Worm (Caenorhabditis elegans) whole organism, young adult: Measurements from ENCODE around the gene F44E2.6.
A peak's percentile ranks its signal among the peaks of the same experiment; 100 is the strongest.

Experiments used
- B0019.2 ChIP-seq: fragments of 200-800 bp; sonication (Bioruptor generic); conservative IDR thresholded peaks from 2 replicates; pipeline ENCODE4 v1.3.6; 2022; ENCODE audit warnings: missing genetic modification reagents, missing genetic modification characterization, missing compliant biosample characterization
- B0261.1 ChIP-seq: sonication (generic microtip); optimal IDR thresholded peaks from 2 replicates; lab custom pipeline; 2016; ENCODE audit warnings: mild to moderate bottlenecking, missing genetic modification characterization, moderate library complexity, missing compliant biosample characterization
- B0336.3 ChIP-seq: fragments of 200-800 bp; sonication (Bioruptor generic); IDR thresholded peaks from 2 replicates; pipeline ENCODE4 v1.3.6; 2022; ENCODE audit warnings: missing genetic modification characterization, missing compliant biosample characterization
- C06A6.2 ChIP-seq: fragments of 200-800 bp; sonication (Bioruptor generic); conservative IDR thresholded peaks from 2 replicates; pipeline ENCODE4 v1.3.6; 2022; ENCODE audit warnings: missing genetic modification characterization, missing compliant biosample characterization
- D2030.7 ChIP-seq: fragments of 200-800 bp; sonication (Bioruptor generic); IDR thresholded peaks from 2 replicates; pipeline ENCODE4 v1.3.6; 2022; ENCODE audit warnings: missing genetic modification reagents, missing genetic modification characterization, missing compliant biosample characterization
- Y67H2A.10 ChIP-seq: fragments of 200-800 bp; sonication (Bioruptor generic); conservative IDR thresholded peaks from 2 replicates; pipeline ENCODE4 v1.3.6; 2022; ENCODE audit warnings: missing genetic modification reagents, missing genetic modification characterization, missing compliant biosample characterization
- ama-1 ChIP-seq, 3 experiments: fragments of 150-350 bp in 1 of 3; sonication (generic microtip) in 2 of 3; optimal IDR thresholded peaks; 2 replicates each; lab custom pipeline; 2014 to 2018; ENCODE audit warnings: missing biosample characterization in 2 of 3, missing genetic modification characterization in 2 of 3, missing genetic modification reagents in 2 of 3
- athp-1 ChIP-seq: sonication (generic microtip); optimal IDR thresholded peaks from 2 replicates; lab custom pipeline; 2017; ENCODE audit warnings: mild to moderate bottlenecking, missing genetic modification characterization, missing compliant biosample characterization
- attf-5 ChIP-seq: fragments of 200-800 bp; sonication (Bioruptor generic); optimal IDR thresholded peaks from 2 replicates; lab custom pipeline; 2018; ENCODE audit warnings: mild to moderate bottlenecking, missing genetic modification characterization, missing compliant biosample characterization
- attf-6 ChIP-seq: fragments of 200-800 bp; sonication (Bioruptor generic); IDR thresholded peaks from 2 replicates; pipeline ENCODE4 v1.3.6; 2022; ENCODE audit warnings: missing genetic modification reagents, missing genetic modification characterization, missing compliant biosample characterization
- ccch-3 ChIP-seq: fragments of 200-800 bp; sonication (Bioruptor generic); optimal IDR thresholded peaks from 2 replicates; lab custom pipeline; 2018; ENCODE audit warnings: mild to moderate bottlenecking, missing genetic modification characterization, missing compliant biosample characterization
- ceh-100 ChIP-seq: fragments of 200-800 bp; sonication (Bioruptor generic); IDR thresholded peaks from 2 replicates; pipeline ENCODE4 v1.3.6; 2022; ENCODE audit warnings: missing genetic modification reagents, missing genetic modification characterization, missing compliant biosample characterization
- ceh-27 ChIP-seq: fragments of 200-800 bp; sonication (Bioruptor generic); optimal IDR thresholded peaks from 2 replicates; lab custom pipeline; 2018; ENCODE audit warnings: mild to moderate bottlenecking, missing genetic modification characterization, moderate library complexity, missing compliant biosample characterization
- ceh-58 ChIP-seq: fragments of 200-800 bp; sonication (Bioruptor generic); IDR thresholded peaks from 2 replicates; pipeline ENCODE4 v1.3.6; 2022; ENCODE audit warnings: missing genetic modification characterization, missing compliant biosample characterization
- chd-7 ChIP-seq: sonication (generic microtip); optimal IDR thresholded peaks from 2 replicates; lab custom pipeline; 2016; ENCODE audit warnings: mild to moderate bottlenecking, missing genetic modification characterization, moderate library complexity, missing compliant biosample characterization
- die-1 ChIP-seq: sonication (generic microtip); optimal IDR thresholded peaks from 2 replicates; lab custom pipeline; 2016; ENCODE audit warnings: missing genotype, mild to moderate bottlenecking, missing genetic modification characterization, missing compliant biosample characterization
- dox-1 ChIP-seq: fragments of 200-800 bp; sonication (Bioruptor generic); IDR thresholded peaks from 2 replicates; pipeline ENCODE4 v1.3.6; 2022; ENCODE audit warnings: missing genetic modification reagents, missing genetic modification characterization, missing compliant biosample characterization
- dpff-1 ChIP-seq: sonication (generic microtip); optimal IDR thresholded peaks from 2 replicates; lab custom pipeline; 2017; ENCODE audit warnings: mild to moderate bottlenecking, missing genetic modification characterization, missing compliant biosample characterization
- egl-44 ChIP-seq: fragments of 200-800 bp; sonication (Bioruptor generic); IDR thresholded peaks from 2 replicates; pipeline ENCODE4 v1.3.6; 2022; ENCODE audit warnings: missing genetic modification reagents, missing genetic modification characterization, missing compliant biosample characterization
- ets-4 ChIP-seq: fragments of 200-800 bp; sonication (Bioruptor generic); optimal IDR thresholded peaks from 2 replicates; lab custom pipeline; 2018; ENCODE audit warnings: mild to moderate bottlenecking, missing genetic modification characterization, missing compliant biosample characterization
- hmg-1.2 ChIP-seq: fragments of 200-800 bp; sonication (Bioruptor generic); IDR thresholded peaks from 2 replicates; pipeline ENCODE4 v1.3.6; 2022; ENCODE audit warnings: missing genetic modification reagents, missing genetic modification characterization, missing compliant biosample characterization
- hmg-20 ChIP-seq: fragments of 200-800 bp; sonication (Bioruptor generic); IDR thresholded peaks from 2 replicates; pipeline ENCODE4 v1.3.6; 2022; ENCODE audit warnings: missing genetic modification reagents, missing genetic modification characterization, missing compliant biosample characterization
- let-607 ChIP-seq, 2 experiments: fragments of 200-800 bp in 1 of 2; sonication (Bioruptor generic) in 1 of 2; sonication (generic microtip) in 1 of 2; optimal IDR thresholded peaks; 2 replicates each; lab custom pipeline; 2016 to 2018; ENCODE audit warnings: mild to moderate bottlenecking in 2 of 2, missing compliant biosample characterization in 2 of 2, missing genetic modification characterization in 2 of 2, moderate library complexity in 2 of 2, missing genotype in 1 of 2
- lin-26 ChIP-seq: fragments of 200-800 bp; sonication (Bioruptor generic); IDR thresholded peaks from 2 replicates; pipeline ENCODE4 v1.3.6; 2022; ENCODE audit warnings: missing genetic modification reagents, missing genetic modification characterization, missing compliant biosample characterization
- lin-35 ChIP-seq, 3 experiments: fragments of 150-350 bp in 2 of 3; sonication (generic microtip) in 1 of 3; optimal IDR thresholded peaks; 2 replicates each; lab custom pipeline; 2014 to 2018; ENCODE audit warnings: missing biosample characterization in 3 of 3, missing genetic modification characterization in 3 of 3, missing genetic modification reagents in 3 of 3
- lir-1 ChIP-seq: fragments of 200-800 bp; sonication (Bioruptor generic); conservative IDR thresholded peaks from 2 replicates; pipeline ENCODE4 v1.3.6; 2022; ENCODE audit warnings: missing genetic modification reagents, missing genetic modification characterization, missing compliant biosample characterization
- lsy-27 ChIP-seq: sonication (generic microtip); optimal IDR thresholded peaks from 2 replicates; lab custom pipeline; 2017; ENCODE audit warnings: missing genetic modification characterization, mild to moderate bottlenecking, missing compliant biosample characterization, antibody characterized with exemption, missing genotype, borderline replicate concordance; ENCODE audit not compliant: insufficient read depth
- madf-10 ChIP-seq: sonication (generic microtip); optimal IDR thresholded peaks from 2 replicates; lab custom pipeline; 2016; ENCODE audit warnings: mild to moderate bottlenecking, missing genetic modification characterization, missing compliant biosample characterization
- madf-3 ChIP-seq: fragments of 200-800 bp; sonication (Bioruptor generic); IDR thresholded peaks from 2 replicates; pipeline ENCODE4 v1.3.6; 2022; ENCODE audit warnings: missing genetic modification reagents, missing genetic modification characterization, missing compliant biosample characterization
- madf-6 ChIP-seq: fragments of 200-800 bp; sonication (Bioruptor generic); IDR thresholded peaks from 2 replicates; pipeline ENCODE4 v1.3.6; 2022; ENCODE audit warnings: missing genetic modification reagents, missing genetic modification characterization, missing compliant biosample characterization
- madf-8 ChIP-seq: fragments of 200-800 bp; sonication (Bioruptor generic); conservative IDR thresholded peaks from 2 replicates; pipeline ENCODE4 v1.3.6; 2022; ENCODE audit warnings: missing genetic modification reagents, missing genetic modification characterization, missing compliant biosample characterization
- mel-28 ChIP-seq: sonication (generic microtip); optimal IDR thresholded peaks from 2 replicates; lab custom pipeline; 2016; ENCODE audit warnings: borderline replicate concordance, mild to moderate bottlenecking, missing genetic modification characterization, missing compliant biosample characterization
- nfya-1 ChIP-seq: sonication (generic microtip); optimal IDR thresholded peaks from 2 replicates; lab custom pipeline; 2017; ENCODE audit warnings: antibody characterized with exemption, missing compliant biosample characterization, missing genetic modification characterization, borderline replicate concordance; ENCODE audit not compliant: insufficient read depth
- nhr-179 ChIP-seq: sonication (generic microtip); optimal IDR thresholded peaks from 2 replicates; lab custom pipeline; 2016; ENCODE audit warnings: mild to moderate bottlenecking, missing genetic modification characterization, missing compliant biosample characterization
- rcor-1 ChIP-seq: fragments of 200-800 bp; sonication (Bioruptor generic); IDR thresholded peaks from 2 replicates; pipeline ENCODE4 v1.3.6; 2022; ENCODE audit warnings: missing genetic modification reagents, missing genetic modification characterization, missing compliant biosample characterization
- repo-1 ChIP-seq: sonication (generic microtip); optimal IDR thresholded peaks from 2 replicates; lab custom pipeline; 2017; ENCODE audit warnings: mild to moderate bottlenecking, missing genetic modification characterization, missing compliant biosample characterization
- rpc-1 ChIP-seq, 2 experiments: fragments of 150-350 bp in 1 of 2; sonication (generic microtip) in 1 of 2; optimal IDR thresholded peaks; 2 replicates each; lab custom pipeline; 2014 to 2018; ENCODE audit warnings: missing biosample characterization in 1 of 2, missing genetic modification characterization in 1 of 2, missing genetic modification reagents in 1 of 2, missing genotype in 1 of 2
- tbp1 ChIP-seq: fragments of 200-800 bp; sonication (Bioruptor generic); optimal IDR thresholded peaks from 2 replicates; lab custom pipeline; 2018; ENCODE audit warnings: mild to moderate bottlenecking, missing genetic modification characterization, missing compliant biosample characterization
- tlf-1 ChIP-seq: fragments of 200-800 bp; sonication (Bioruptor generic); optimal IDR thresholded peaks from 2 replicates; lab custom pipeline; 2018; ENCODE audit warnings: mild to moderate bottlenecking, missing genetic modification characterization, missing compliant biosample characterization
- xnd-1 ChIP-seq: sonication (generic microtip); optimal IDR thresholded peaks from 2 replicates; lab custom pipeline; 2016; ENCODE audit warnings: missing genotype, missing genetic modification reagents, missing genetic modification characterization, missing compliant biosample characterization
- zfh-2 ChIP-seq: fragments of 200-800 bp; sonication (Bioruptor generic); conservative IDR thresholded peaks from 2 replicates; pipeline ENCODE4 v1.3.6; 2022; ENCODE audit warnings: missing genetic modification reagents, missing genetic modification characterization, missing compliant biosample characterization
- ztf-22 ChIP-seq: fragments of 200-800 bp; sonication (Bioruptor generic); optimal IDR thresholded peaks from 2 replicates; lab custom pipeline; 2018; ENCODE audit warnings: mild to moderate bottlenecking, missing genetic modification characterization, moderate library complexity, missing compliant biosample characterization
- ztf-26 ChIP-seq: sonication (generic microtip); optimal IDR thresholded peaks from 2 replicates; lab custom pipeline; 2017; ENCODE audit warnings: missing genetic modification characterization, missing compliant biosample characterization
- ztf-6 ChIP-seq: fragments of 200-800 bp; sonication (Bioruptor generic); IDR thresholded peaks from 2 replicates; pipeline ENCODE4 v1.3.6; 2022; ENCODE audit warnings: missing genetic modification reagents, missing genetic modification characterization, missing compliant biosample characterization

F44E2.6 gene

ce11 chrIII:8887184-8887801, 42.3 kb upstream of the F44E2.6 start, which contains the start of gene famh-136 (continued):
- TF ChIP-seq die-1 (tag; lab: Kevin White, UChicago) (peak; percentile 13), madf-10 (peak; percentile 54), ztf-6 (no peak), ama-1 (optimal IDR thresholded peaks at IDR 0.05; lab: Kevin White, UChicago) (no peak), ama-1 (GFP tag; optimal IDR thresholded peaks at IDR 0.05; lab: Kevin White, UChicago) (no peak), Y67H2A.10 (GFP tag; lab: Robert Waterston, UW) (0 out of 2 replicates have a peak, but pooled peaks have one; percentile 20), rcor-1 (GFP tag; lab: Robert Waterston, UW) (peak; percentile 72), egl-44 (GFP tag; lab: Robert Waterston, UW) (peak; percentile 76; the same call in 1 of the 2 replicates), repo-1 (tag; lab: Kevin White, UChicago) (peak; percentile 61), madf-6 (peak; percentile 84), ets-4 (GFP tag; lab: Kevin White, UChicago) (no peak), dox-1 (peak; percentile 85), ztf-26 (tag; lab: Kevin White, UChicago) (peak; percentile 79), lin-35 (GFP tag; optimal IDR thresholded peaks at IDR 0.05; lab: Kevin White, UChicago) (peak in 2 of 3 experiments; percentile 9 to 83), let-607 (tag; optimal IDR thresholded peaks at IDR 0.05; lab: Kevin White, UChicago) (peak; percentile 39 to 76), madf-3 (GFP tag; lab: Robert Waterston, UW) (no peak), athp-1 (peak; percentile 12), nfya-1 (tag; lab: Kevin White, UChicago) (no peak), ztf-22 (GFP tag; lab: Kevin White, UChicago) (no peak), lsy-27 (tag; lab: Kevin White, UChicago) (no peak), lir-1 (GFP tag; lab: Robert Waterston, UW) (peak; percentile 57), B0261.1 (no peak), dpff-1 (no peak), xnd-1 (tag; lab: Kevin White, UChicago) (peak; percentile 58), ceh-58 (GFP tag; lab: Robert Waterston, UW) (no peak), nhr-179 (tag; lab: Kevin White, UChicago) (no peak), B0019.2 (GFP tag; lab: Robert Waterston, UW) (peak; percentile 48; the same call in 1 of the 2 replicates), B0336.3 (GFP tag; lab: Robert Waterston, UW) (peak; percentile 82), tlf-1 (GFP tag; lab: Kevin White, UChicago) (peak; percentile 77), attf-5 (peak; percentile 88), hmg-20 (GFP tag; lab: Robert Waterston, UW) (no peak), ccch-3 (GFP tag; lab: Kevin White, UChicago) (no peak), mel-28 (tag; lab: Kevin White, UChicago) (no peak), madf-8 (GFP tag; lab: Robert Waterston, UW) (peak; percentile 67), ceh-27 (peak; percentile 20), chd-7 (tag; lab: Kevin White, UChicago) (no peak), lin-26 (GFP tag; lab: Robert Waterston, UW) (no peak), hmg-1.2 (GFP tag; lab: Robert Waterston, UW) (peak; percentile 57), zfh-2 (GFP tag; lab: Robert Waterston, UW) (no peak), tbp1 (peak; percentile 66), attf-6 (GFP tag; lab: Robert Waterston, UW) (no peak), D2030.7 (GFP tag; lab: Robert Waterston, UW) (no peak), rpc-1 (optimal IDR thresholded peaks at IDR 0.05; lab: Kevin White, UChicago) (no peak), rpc-1 (tag; optimal IDR thresholded peaks at IDR 0.05; lab: Kevin White, UChicago) (no peak), C06A6.2 (GFP tag; lab: Robert Waterston, UW) (0 out of 2 replicates have a peak, but pooled peaks have one; percentile 20), ceh-100 (peak; percentile 49; the same call in 1 of the 2 replicates)
